Worm (Caenorhabditis elegans): Measurements from ENCODE around the gene F10E9.1.

ce11 chrIII:8291268-8292032, 31.5 kb upstream of the F10E9.1 start:
- TF ChIP-seq pat-9 (tag; optimal IDR thresholded peaks at IDR 0.05) (no peak), pqm-1 (tag; optimal IDR thresholded peaks at IDR 0.05) (no peak), elt-4 (tag; optimal IDR thresholded peaks at IDR 0.05) (no peak), ceh-22 (tag; optimal IDR thresholded peaks at IDR 0.05) (no peak), ttx-3 (tag; optimal IDR thresholded peaks at IDR 0.05) (no peak), hlh-30 (tag; optimal IDR thresholded peaks at IDR 0.05; ENCODE audit: insufficient read depth) (no peak)
